Worm (Caenorhabditis elegans): Measurements from ENCODE around the gene col-87.

DNA sequence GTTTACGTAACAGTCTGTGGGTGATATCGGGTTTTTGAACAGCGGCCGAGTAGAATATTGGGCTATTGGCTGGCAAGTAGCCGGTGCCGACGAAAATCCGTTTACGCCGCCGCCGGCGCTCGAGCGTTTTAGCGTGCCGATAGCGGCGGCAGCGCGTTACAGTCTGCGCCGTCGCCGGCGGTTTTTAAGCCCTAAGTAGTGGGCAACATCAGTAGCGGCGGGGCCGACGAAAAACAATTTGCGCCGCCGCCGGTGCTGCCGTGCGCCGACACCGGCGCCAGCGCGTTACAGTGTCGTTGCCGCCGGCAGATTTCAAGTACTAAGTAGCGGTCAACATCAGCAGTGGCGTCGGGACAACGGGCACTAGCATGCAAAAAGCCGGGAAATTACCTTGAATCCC lies 1.4 kb upstream of the col-87 start:
- no peak for TF ChIP-seq lir-1 (GFP tag; conservative IDR thresholded peaks at IDR 0.05)
- no peak for TF ChIP-seq snpc-4 (GFP tag; optimal IDR thresholded peaks at IDR 0.05)
- TF ChIP-seq snpc-4 (tag; optimal IDR thresholded peaks at IDR 0.05): no peak
- no peak for TF ChIP-seq ekl-4 (GFP tag; IDR thresholded peaks at IDR 0.05)
- TF ChIP-seq attf-6 (GFP tag; IDR thresholded peaks at IDR 0.05): no peak
